Fruit fly (Drosophila melanogaster) whole organism, embryonic: ENCODE data around the gene CG15418.

ENCODE experiments used
- Atf6 ChIP-seq: fragments of 200-800 bp; sonication (Bioruptor generic); IDR thresholded peaks from 2 replicates; pipeline ENCODE4 v1.3.6; 2022; ENCODE audit warnings: missing biosample characterization, missing genetic modification characterization
- CG1024 ChIP-seq: fragments of 200-800 bp; sonication (Bioruptor generic); IDR thresholded peaks from 2 replicates; pipeline ENCODE4 v1.3.6; 2022; ENCODE audit warnings: missing biosample characterization, missing genetic modification characterization
- CG12219 ChIP-seq: fragments of 200-800 bp; sonication (Bioruptor generic); optimal IDR thresholded peaks from 3 replicates; lab custom pipeline; 2018; ENCODE audit warnings: missing biosample characterization, mild to moderate bottlenecking, missing genetic modification characterization
- CG1233 ChIP-seq: fragments of 200-800 bp; sonication (Bioruptor generic); optimal IDR thresholded peaks from 4 replicates; lab custom pipeline; 2018; ENCODE audit warnings: missing biosample characterization, mild to moderate bottlenecking, missing genetic modification characterization
- CG12942 ChIP-seq: fragments of 200-800 bp; sonication (Bioruptor generic); optimal IDR thresholded peaks from 3 replicates; lab custom pipeline; 2016; ENCODE audit warnings: missing biosample characterization, missing genetic modification characterization
- CG13296 ChIP-seq: fragments of 200-800 bp; sonication (Bioruptor generic); optimal IDR thresholded peaks from 3 replicates; lab custom pipeline; 2018; ENCODE audit warnings: missing biosample characterization, mild to moderate bottlenecking, missing genetic modification characterization
- CG1529 ChIP-seq: fragments of 200-800 bp; sonication (Bioruptor generic); optimal IDR thresholded peaks from 3 replicates; lab custom pipeline; 2018; ENCODE audit warnings: missing biosample characterization, missing genetic modification characterization
- CG15601 ChIP-seq: fragments of 200-800 bp; sonication (Bioruptor generic); optimal IDR thresholded peaks from 3 replicates; lab custom pipeline; 2019; ENCODE audit warnings: missing biosample characterization, mild to moderate bottlenecking, missing genetic modification characterization, moderate library complexity
- CG18262 ChIP-seq: fragments of 200-800 bp; optimal IDR thresholded peaks from 3 replicates; lab custom pipeline; 2019; ENCODE audit warnings: missing biosample characterization, mild to moderate bottlenecking, missing genetic modification characterization, moderate library complexity
- CG18476 ChIP-seq: fragments of 200-800 bp; sonication (Bioruptor generic); optimal IDR thresholded peaks from 2 replicates; lab custom pipeline; 2016; ENCODE audit warnings: missing biosample characterization, mild to moderate bottlenecking, missing genetic modification characterization
- CG18599 ChIP-seq: fragments of 200-800 bp; sonication (Bioruptor generic); optimal IDR thresholded peaks from 3 replicates; lab custom pipeline; 2017; ENCODE audit warnings: missing biosample characterization, missing genetic modification characterization, mild to moderate bottlenecking, moderate library complexity, missing genetic modification reagents
- CG31388 ChIP-seq: fragments of 200-800 bp; sonication (Bioruptor generic); optimal IDR thresholded peaks from 2 replicates; lab custom pipeline; 2016; ENCODE audit warnings: missing biosample characterization, missing genetic modification characterization
- CG33213 ChIP-seq: fragments of 200-800 bp; sonication (Bioruptor generic); optimal IDR thresholded peaks from 3 replicates; lab custom pipeline; 2016; ENCODE audit warnings: missing biosample characterization, missing genetic modification characterization
- CG3407 ChIP-seq: fragments of 200-800 bp; sonication (Bioruptor generic); optimal IDR thresholded peaks from 2 replicates; lab custom pipeline; 2018; ENCODE audit warnings: missing biosample characterization, mild to moderate bottlenecking, missing genetic modification characterization
- CG34376 ChIP-seq: fragments of 200-800 bp; sonication (Bioruptor generic); optimal IDR thresholded peaks from 2 replicates; lab custom pipeline; 2018; ENCODE audit warnings: missing biosample characterization, mild to moderate bottlenecking, missing genetic modification characterization
- CG4820 ChIP-seq: fragments of 200-800 bp; sonication (Bioruptor generic); optimal IDR thresholded peaks from 3 replicates; lab custom pipeline; 2016; ENCODE audit warnings: missing biosample characterization, missing genetic modification characterization
- CG5245 ChIP-seq: fragments of 200-800 bp; sonication (Bioruptor generic); optimal IDR thresholded peaks from 3 replicates; lab custom pipeline; 2016; ENCODE audit warnings: missing biosample characterization, missing genetic modification characterization
- CG6765 ChIP-seq: fragments of 200-800 bp; sonication (Bioruptor generic); optimal IDR thresholded peaks from 3 replicates; lab custom pipeline; 2017; ENCODE audit warnings: missing biosample characterization, mild to moderate bottlenecking, missing genetic modification characterization
- CG7928 ChIP-seq: fragments of 200-800 bp; sonication (Bioruptor generic); optimal IDR thresholded peaks from 2 replicates; lab custom pipeline; 2017; ENCODE audit warnings: missing biosample characterization, mild to moderate bottlenecking, missing genetic modification characterization
- D ChIP-seq, 2 experiments: fragments of 200-800 bp in 1 of 2; fragments of >200 bp in 1 of 2; sonication (Bioruptor generic) in 1 of 2; optimal IDR thresholded peaks; 2 replicates in 1 of 2; 3 replicates in 1 of 2; lab custom pipeline; 2017; ENCODE audit warnings: mild to moderate bottlenecking in 1 of 2, missing biosample characterization in 1 of 2, missing genetic modification characterization in 1 of 2, missing genetic modification reagents in 1 of 2
- D19A ChIP-seq: fragments of 200-800 bp; optimal IDR thresholded peaks from 3 replicates; lab custom pipeline; 2019; ENCODE audit warnings: missing biosample characterization, mild to moderate bottlenecking, missing genetic modification characterization, moderate library complexity
- Deaf1 ChIP-seq: fragments of 200-800 bp; optimal IDR thresholded peaks from 3 replicates; lab custom pipeline; 2019; ENCODE audit warnings: missing biosample characterization, mild to moderate bottlenecking, missing genetic modification characterization, moderate library complexity
- Dfd ChIP-seq, 2 experiments: fragments of >200 bp; optimal IDR thresholded peaks; 2 replicates each; lab custom pipeline; 2017; ENCODE audit warnings: missing biosample characterization in 2 of 2, missing genetic modification characterization in 2 of 2
- E2f1 ChIP-seq: fragments of 200-800 bp; sonication (Bioruptor generic); IDR thresholded peaks from 2 replicates; pipeline ENCODE4 v1.3.6; 2022; ENCODE audit warnings: missing biosample characterization, missing genetic modification characterization
- Fer2 ChIP-seq: fragments of 200-800 bp; sonication (Bioruptor generic); optimal IDR thresholded peaks from 2 replicates; lab custom pipeline; 2018; ENCODE audit warnings: missing biosample characterization, mild to moderate bottlenecking, missing genetic modification characterization, moderate library complexity
- HHEX ChIP-seq: fragments of 200-800 bp; sonication (Bioruptor generic); optimal IDR thresholded peaks from 3 replicates; lab custom pipeline; 2017; ENCODE audit warnings: missing biosample characterization, mild to moderate bottlenecking, missing genetic modification characterization, missing genetic modification reagents
- Hr39 ChIP-seq: fragments of >200 bp; optimal IDR thresholded peaks from 2 replicates; lab custom pipeline; 2017
- Lim3 ChIP-seq: fragments of 200-800 bp; sonication (Bioruptor generic); IDR thresholded peaks from 2 replicates; pipeline ENCODE4 v1.3.6; 2022; ENCODE audit warnings: missing biosample characterization, missing genetic modification characterization
- Mad ChIP-seq: fragments of 200-800 bp; sonication (Bioruptor generic); optimal IDR thresholded peaks from 2 replicates; lab custom pipeline; 2016; ENCODE audit warnings: missing biosample characterization, missing genetic modification characterization
- NFAT ChIP-seq: fragments of 200-800 bp; sonication (Bioruptor generic); IDR thresholded peaks from 2 replicates; pipeline ENCODE4 v1.3.6; 2022; ENCODE audit warnings: missing biosample characterization, missing genetic modification characterization
- Nf-YC ChIP-seq: fragments of 200-800 bp; optimal IDR thresholded peaks from 3 replicates; lab custom pipeline; 2019; ENCODE audit warnings: missing biosample characterization, mild to moderate bottlenecking, missing genetic modification characterization, moderate library complexity
- Opbp ChIP-seq: fragments of 200-800 bp; sonication (Bioruptor generic); IDR thresholded peaks from 3 replicates; pipeline ENCODE4 v1.3.6; 2022; ENCODE audit warnings: missing biosample characterization, missing genetic modification characterization; ENCODE audit not compliant: partially characterized antibody
- Pdp1 ChIP-seq, 2 experiments: fragments of 200-800 bp; sonication (Bioruptor generic); optimal IDR thresholded peaks; 3 replicates each; lab custom pipeline; 2016; ENCODE audit warnings: missing biosample characterization in 2 of 2, missing genetic modification characterization in 2 of 2, mild to moderate bottlenecking in 1 of 2, moderate library complexity in 1 of 2
- Poxn ChIP-seq: fragments of 200-800 bp; sonication (Bioruptor generic); IDR thresholded peaks from 2 replicates; pipeline ENCODE4 v1.3.6; 2022; ENCODE audit warnings: missing biosample characterization, missing genetic modification characterization
- Ravus ChIP-seq: fragments of 200-800 bp; sonication (Bioruptor generic); IDR thresholded peaks from 2 replicates; pipeline ENCODE4 v1.3.6; 2022; ENCODE audit warnings: missing biosample characterization, missing genetic modification characterization
- Taf1 ChIP-seq: fragments of 200-800 bp; sonication (Bioruptor generic); IDR thresholded peaks from 2 replicates; pipeline ENCODE4 v1.3.6; 2022; ENCODE audit warnings: missing biosample characterization, missing genetic modification characterization
- ash1 ChIP-seq: fragments of 200-800 bp; sonication (Bioruptor generic); optimal IDR thresholded peaks from 2 replicates; lab custom pipeline; 2018; ENCODE audit warnings: missing biosample characterization, mild to moderate bottlenecking, missing genetic modification characterization
- ci ChIP-seq: fragments of 200-800 bp; sonication (Bioruptor generic); IDR thresholded peaks from 3 replicates; pipeline ENCODE4 v1.3.6; 2022; ENCODE audit warnings: missing biosample characterization, missing genetic modification characterization
- lola ChIP-seq, 3 experiments: fragments of >200 bp in 2 of 3; fragments of 200-800 bp in 1 of 3; sonication (Bioruptor generic) in 1 of 3; optimal IDR thresholded peaks; 2 replicates each; lab custom pipeline; 2017 to 2019; ENCODE audit warnings: missing biosample characterization in 3 of 3, missing genetic modification characterization in 3 of 3, mild to moderate bottlenecking in 1 of 3, moderate library complexity in 1 of 3
- mam ChIP-seq: fragments of 200-800 bp; sonication (Bioruptor generic); optimal IDR thresholded peaks from 3 replicates; lab custom pipeline; 2016; ENCODE audit warnings: missing biosample characterization, missing genetic modification characterization
- nerfin-2 ChIP-seq: fragments of 200-800 bp; sonication (Bioruptor generic); IDR thresholded peaks from 2 replicates; pipeline ENCODE4 v1.3.6; 2022; ENCODE audit warnings: missing biosample characterization, missing genetic modification characterization; ENCODE audit not compliant: partially characterized antibody
- psq ChIP-seq: fragments of 200-800 bp; sonication (Bioruptor generic); optimal IDR thresholded peaks from 2 replicates; lab custom pipeline; 2017; ENCODE audit warnings: missing biosample characterization, missing genetic modification characterization
- sc ChIP-seq, 3 experiments: fragments of >200 bp in 2 of 3; fragments of 200-800 bp in 1 of 3; sonication (Bioruptor generic) in 1 of 3; optimal IDR thresholded peaks; 2 replicates in 2 of 3; 3 replicates in 1 of 3; lab custom pipeline; 2017; ENCODE audit warnings: mild to moderate bottlenecking in 1 of 3, missing biosample characterization in 1 of 3, missing genetic modification characterization in 1 of 3, missing genetic modification reagents in 1 of 3
- schlank ChIP-seq: fragments of 200-800 bp; sonication (Bioruptor generic); optimal IDR thresholded peaks from 2 replicates; lab custom pipeline; 2018; ENCODE audit warnings: missing biosample characterization, mild to moderate bottlenecking, missing genetic modification characterization
- sob ChIP-seq: fragments of 200-800 bp; sonication (Bioruptor generic); IDR thresholded peaks from 2 replicates; pipeline ENCODE4 v1.3.6; 2022; ENCODE audit warnings: missing biosample characterization, missing genetic modification characterization
- tio ChIP-seq: fragments of 200-800 bp; sonication (Bioruptor generic); optimal IDR thresholded peaks from 2 replicates; lab custom pipeline; 2017; ENCODE audit warnings: missing biosample characterization, missing genetic modification characterization, inconsistent platforms
- tll ChIP-seq, 2 experiments: fragments of 200-800 bp in 1 of 2; fragments of >200 bp in 1 of 2; sonication (Bioruptor generic) in 1 of 2; optimal IDR thresholded peaks; 2 replicates each; lab custom pipeline; 2017 to 2019; ENCODE audit warnings: missing biosample characterization in 2 of 2, missing genetic modification characterization in 2 of 2, mild to moderate bottlenecking in 1 of 2, moderate library complexity in 1 of 2
- toy ChIP-seq: fragments of 200-800 bp; sonication (Bioruptor generic); IDR thresholded peaks from 2 replicates; pipeline ENCODE4 v1.3.6; 2022; ENCODE audit warnings: missing biosample characterization, missing genetic modification characterization
- tup ChIP-seq: fragments of 200-800 bp; sonication (Bioruptor generic); optimal IDR thresholded peaks from 2 replicates; lab custom pipeline; 2016; ENCODE audit warnings: missing biosample characterization, mild to moderate bottlenecking, missing genetic modification characterization, moderate library complexity
- wdn ChIP-seq: fragments of 200-800 bp; sonication (Bioruptor generic); IDR thresholded peaks from 2 replicates; pipeline ENCODE4 v1.3.6; 2022; ENCODE audit warnings: missing biosample characterization, missing genetic modification characterization

Gene CG15418

DNA sequence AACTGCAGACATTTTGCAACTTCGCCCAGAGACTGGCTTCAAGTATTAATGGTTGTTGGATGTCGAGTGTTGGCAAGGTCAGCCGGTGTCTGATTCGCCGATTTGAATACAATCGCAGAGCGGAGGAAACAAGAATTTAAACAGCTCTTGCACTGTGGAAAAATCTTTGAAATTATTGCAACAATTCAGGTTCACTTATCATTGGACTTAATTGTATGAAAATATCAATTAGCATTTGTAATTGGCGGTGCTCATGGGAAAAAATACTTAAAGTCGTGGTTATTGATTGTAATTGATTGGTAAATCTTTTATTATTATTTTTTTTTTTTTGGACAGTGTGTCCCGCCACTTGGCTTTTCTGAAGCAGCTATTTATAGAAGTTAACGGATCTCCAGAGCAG, 8.0 kb upstream of the CG15418 start (continued):
- no peak for TF ChIP-seq wdn
- TF ChIP-seq ash1 (GFP tag; lab: Kevin White, UChicago): no peak
- no peak for TF ChIP-seq schlank (tag; lab: Kevin White, UChicago)
- TF ChIP-seq Pdp1 (GFP tag; optimal IDR thresholded peaks at IDR 0.05; lab: Kevin White, UChicago): peak; percentile 12 to 17
- no peak for TF ChIP-seq CG1529 (GFP tag; lab: Kevin White, UChicago)
- TF ChIP-seq CG4820: no peak
- no peak for TF ChIP-seq CG34376 (GFP tag; lab: Kevin White, UChicago)
- no peak for TF ChIP-seq CG6765 (GFP tag; lab: Kevin White, UChicago)
- peak; percentile 46; the same call in 1 of the 2 replicates for TF ChIP-seq Taf1
- TF ChIP-seq sc (optimal IDR thresholded peaks at IDR 0.05; lab: Kevin White, UChicago): no peak
- TF ChIP-seq sc (GFP tag; optimal IDR thresholded peaks at IDR 0.05; lab: Kevin White, UChicago): no peak
- TF ChIP-seq CG3407 (GFP tag; lab: Kevin White, UChicago): no peak
- no peak for TF ChIP-seq CG15601 (tag; lab: Kevin White, UChicago)
- TF ChIP-seq Poxn (GFP tag; lab: Robert Waterston, UW): no peak
- no peak for TF ChIP-seq CG5245
- no peak for TF ChIP-seq Lim3
- no peak for TF ChIP-seq CG1024 (GFP tag; lab: Robert Waterston, UW)
- no peak for TF ChIP-seq CG33213
- no peak for TF ChIP-seq psq
- TF ChIP-seq tio (GFP tag; lab: Kevin White, UChicago): no peak
- TF ChIP-seq D (optimal IDR thresholded peaks at IDR 0.05; lab: Kevin White, UChicago): no peak
- TF ChIP-seq D (GFP tag; optimal IDR thresholded peaks at IDR 0.05; lab: Kevin White, UChicago): no peak
- no peak for TF ChIP-seq tll (GFP tag; optimal IDR thresholded peaks at IDR 0.05; lab: Kevin White, UChicago)
- no peak for TF ChIP-seq Dfd (GFP tag; optimal IDR thresholded peaks at IDR 0.05; lab: Kevin White, UChicago)
- no peak for TF ChIP-seq D19A (tag; lab: Kevin White, UChicago)
- TF ChIP-seq CG7928 (GFP tag; lab: Kevin White, UChicago): no peak
- TF ChIP-seq CG1233: no peak
- no peak for TF ChIP-seq ci (GFP tag; lab: Robert Waterston, UW)
- no peak for TF ChIP-seq CG31388 (GFP tag; lab: Kevin White, UChicago)
- TF ChIP-seq Atf6 (GFP tag; lab: Robert Waterston, UW): peak; percentile 80
- TF ChIP-seq Ravus (GFP tag; lab: Robert Waterston, UW): no peak; the same call in 1 of the 2 replicates
- no peak for TF ChIP-seq Deaf1
- no peak for TF ChIP-seq CG12219
- peak; percentile 45 for TF ChIP-seq HHEX (GFP tag; lab: Kevin White, UChicago)
- no peak for TF ChIP-seq Nf-YC (tag; lab: Kevin White, UChicago)
- TF ChIP-seq Fer2 (tag; lab: Kevin White, UChicago): no peak
- TF ChIP-seq Opbp (GFP tag; lab: Robert Waterston, UW): no peak
- TF ChIP-seq NFAT (GFP tag; lab: Robert Waterston, UW): peak; percentile 54
- no peak for TF ChIP-seq nerfin-2 (GFP tag; lab: Robert Waterston, UW)
- peak; percentile 28 for TF ChIP-seq CG18599 (GFP tag; lab: Kevin White, UChicago)
- TF ChIP-seq CG18262: no peak
- no peak for TF ChIP-seq lola (GFP tag; optimal IDR thresholded peaks at IDR 0.05; lab: Kevin White, UChicago)
- TF ChIP-seq E2f1 (GFP tag; lab: Robert Waterston, UW): peak; percentile 34; the same call in 1 of the 2 replicates
- TF ChIP-seq tup (GFP tag; lab: Kevin White, UChicago): no peak
- TF ChIP-seq toy: peak; percentile 17; the same call in 1 of the 2 replicates
- no peak for TF ChIP-seq Mad (GFP tag; lab: Kevin White, UChicago)
- no peak for TF ChIP-seq CG12942
- no peak for TF ChIP-seq Hr39
- no peak for TF ChIP-seq CG18476
- TF ChIP-seq CG13296 (GFP tag; lab: Kevin White, UChicago): no peak
- peak; percentile 47 for TF ChIP-seq mam (GFP tag; lab: Kevin White, UChicago)
- TF ChIP-seq sob (GFP tag; lab: Robert Waterston, UW): no peak
